Worm (Caenorhabditis elegans): ENCODE measurements around the gene Y75B8A.18.

Y75B8A.18 gene

DNA sequence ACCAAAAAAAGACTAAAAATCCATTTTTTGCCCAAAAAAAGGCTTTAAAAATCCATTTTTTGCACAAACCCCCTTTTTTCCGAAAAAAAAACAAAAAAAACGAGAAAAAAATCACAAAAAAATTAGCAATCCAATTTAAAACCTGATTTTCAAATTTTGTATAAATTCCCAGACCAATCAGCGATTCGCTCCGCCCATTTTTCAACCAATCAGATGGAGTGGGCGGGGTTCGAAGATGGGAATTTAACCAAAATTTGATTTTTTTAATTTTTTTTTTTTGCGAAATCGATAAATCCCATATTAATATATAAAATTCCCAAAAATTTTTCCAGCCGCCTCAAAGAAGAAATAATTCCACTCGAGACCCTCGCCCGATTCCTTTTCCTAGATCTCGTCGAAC lies 4.6 kb downstream of the Y75B8A.18 start:
- TF ChIP-seq med-1 (GFP tag; optimal IDR thresholded peaks at IDR 0.05; ENCODE audit: insufficient read depth), result no peak
- TF ChIP-seq ztf-29 (GFP tag; IDR thresholded peaks at IDR 0.05), result no peak
- no peak for TF ChIP-seq ref-1 (GFP tag; conservative IDR thresholded peaks at IDR 0.05)
- TF ChIP-seq ztf-23 (GFP tag; IDR thresholded peaks at IDR 0.05), result no peak
- TF ChIP-seq klf-2 (GFP tag; conservative IDR thresholded peaks at IDR 0.05), result no peak
- no peak for TF ChIP-seq cog-1 (tag; optimal IDR thresholded peaks at IDR 0.05)
- TF ChIP-seq T22C8.4 (GFP tag; IDR thresholded peaks at IDR 0.05), result no peak
- no peak for TF ChIP-seq flt-1 (GFP tag; IDR thresholded peaks at IDR 0.05)
- TF ChIP-seq tab-1 (GFP tag; IDR thresholded peaks at IDR 0.05), result no peak

DNA sequence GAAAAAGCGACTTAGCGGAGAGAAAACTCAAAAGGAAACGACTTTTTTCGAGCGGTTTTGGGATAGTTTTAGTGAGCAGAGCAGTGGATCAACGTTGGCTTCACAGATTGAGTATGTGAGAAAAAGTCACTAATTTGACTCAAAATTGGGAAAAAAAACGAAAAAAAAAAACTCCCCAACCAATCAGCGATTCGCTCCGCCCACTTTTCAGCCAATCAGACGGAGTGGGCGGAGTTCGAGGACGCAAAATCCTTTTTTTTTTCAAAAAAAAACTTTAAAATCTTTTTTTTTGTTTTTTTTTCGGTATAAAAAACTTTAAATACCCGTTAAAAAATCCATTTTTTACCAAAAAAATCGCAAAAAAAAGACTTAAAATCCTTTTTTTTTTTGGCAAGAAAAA lies 5.2 kb downstream of the Y75B8A.18 start:
- TF ChIP-seq ztf-29 (GFP tag; IDR thresholded peaks at IDR 0.05) (no peak), klf-2 (GFP tag; conservative IDR thresholded peaks at IDR 0.05) (no peak), cog-1 (tag; optimal IDR thresholded peaks at IDR 0.05) (no peak), ref-1 (GFP tag; conservative IDR thresholded peaks at IDR 0.05) (no peak), med-1 (GFP tag; optimal IDR thresholded peaks at IDR 0.05; ENCODE audit: insufficient read depth) (no peak), T22C8.4 (GFP tag; IDR thresholded peaks at IDR 0.05) (no peak), ztf-23 (GFP tag; IDR thresholded peaks at IDR 0.05) (no peak), flt-1 (GFP tag; IDR thresholded peaks at IDR 0.05) (no peak), tab-1 (GFP tag; IDR thresholded peaks at IDR 0.05) (no peak)

DNA sequence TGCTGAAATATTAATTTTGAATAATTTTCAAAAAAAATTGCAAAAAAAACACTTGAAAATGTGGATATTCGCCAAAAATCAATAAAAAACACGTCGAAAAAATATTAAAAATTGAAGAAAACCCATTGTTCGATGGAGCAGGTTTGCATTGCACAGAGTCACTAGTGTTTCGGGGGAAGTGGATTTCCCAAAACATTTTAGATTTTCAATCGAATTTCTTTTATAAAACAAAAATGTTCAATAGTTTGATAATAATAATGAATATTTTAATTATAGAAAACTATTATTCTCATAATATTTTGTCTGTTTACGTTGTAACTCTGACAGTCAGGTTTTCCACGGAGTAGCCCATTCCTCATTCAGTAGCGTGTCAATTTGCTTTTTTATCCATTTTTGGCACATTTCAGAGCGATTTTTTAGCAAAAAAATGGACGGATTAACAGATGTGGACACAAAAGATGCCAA lies 7.4 kb downstream of the Y75B8A.18 start, which contains the start of the genes gex-4 and gphr-1:
Gene gex-4 (minus strand): TSS at position 2 of the 465 bp plus-strand sequence.
Gene gphr-1 (plus strand): TSS at position 415 of the 465 bp plus-strand sequence.
- TF ChIP-seq T22C8.4 (GFP tag; IDR thresholded peaks at IDR 0.05), result peak; percentile 67
- TF ChIP-seq cog-1 (tag; optimal IDR thresholded peaks at IDR 0.05), result peak; percentile 26
- TF ChIP-seq ztf-23 (GFP tag; IDR thresholded peaks at IDR 0.05), result 0 out of 2 replicates have a peak, but pooled peaks have one; percentile 41
- TF ChIP-seq klf-2 (GFP tag; conservative IDR thresholded peaks at IDR 0.05), result no peak
- no peak for TF ChIP-seq med-1 (GFP tag; optimal IDR thresholded peaks at IDR 0.05; ENCODE audit: insufficient read depth)
- TF ChIP-seq ztf-29 (GFP tag; IDR thresholded peaks at IDR 0.05), result no peak
- TF ChIP-seq ref-1 (GFP tag; conservative IDR thresholded peaks at IDR 0.05), result no peak
- no peak for TF ChIP-seq flt-1 (GFP tag; IDR thresholded peaks at IDR 0.05)
- no peak for TF ChIP-seq tab-1 (GFP tag; IDR thresholded peaks at IDR 0.05)

DNA sequence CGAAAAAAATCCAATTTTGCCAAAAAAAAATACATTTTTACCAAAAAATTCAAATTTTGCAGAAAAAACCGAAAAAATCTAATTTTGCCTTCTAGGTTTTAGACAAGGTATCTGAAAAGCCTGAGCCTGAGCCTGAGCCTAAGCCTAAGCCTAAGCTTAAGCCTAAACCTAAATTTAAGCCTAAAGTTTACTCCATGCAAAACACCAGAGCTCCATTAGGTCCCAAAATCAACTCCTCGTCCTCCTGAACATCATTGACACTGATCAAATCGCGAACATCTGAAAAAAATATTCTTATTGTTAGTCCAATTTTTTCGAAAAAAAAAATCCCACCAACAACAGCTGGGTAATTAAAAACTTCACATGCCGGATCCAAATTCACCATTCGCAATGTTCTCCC lies 8.0 kb downstream of the Y75B8A.18 start:
- no peak for TF ChIP-seq flt-1 (GFP tag; IDR thresholded peaks at IDR 0.05)
- TF ChIP-seq ztf-29 (GFP tag; IDR thresholded peaks at IDR 0.05), result peak; percentile 66; the same call in 1 of the 2 replicates
- TF ChIP-seq T22C8.4 (GFP tag; IDR thresholded peaks at IDR 0.05), result no peak
- no peak for TF ChIP-seq cog-1 (tag; optimal IDR thresholded peaks at IDR 0.05)
- no peak for TF ChIP-seq ref-1 (GFP tag; conservative IDR thresholded peaks at IDR 0.05)
- TF ChIP-seq med-1 (GFP tag; optimal IDR thresholded peaks at IDR 0.05; ENCODE audit: insufficient read depth), result no peak

DNA sequence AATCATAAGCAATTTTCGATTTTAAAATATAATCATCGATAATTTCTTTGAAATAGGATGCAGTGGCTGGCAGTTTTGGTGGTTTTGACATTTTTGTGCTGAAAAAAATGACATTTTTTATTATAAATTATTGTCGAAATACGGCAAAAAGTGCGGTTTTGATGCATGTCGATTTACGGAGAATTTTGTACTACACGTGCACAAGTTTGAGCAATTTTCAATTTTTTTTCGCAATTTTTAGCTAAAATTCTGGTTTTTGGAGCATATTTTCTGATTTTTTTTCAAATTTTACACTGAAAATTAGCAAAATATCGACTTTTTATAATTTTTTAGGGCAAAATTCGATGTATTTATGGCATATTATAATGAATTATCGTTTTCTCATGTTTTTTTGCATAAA lies 10.4 kb downstream of the Y75B8A.18 start, which contains the start of gene Y75B8A.13:
Gene Y75B8A.13 (minus strand): TSS at position 101 of the 400 bp plus-strand sequence.
- no peak for TF ChIP-seq cog-1 (tag; optimal IDR thresholded peaks at IDR 0.05)
- TF ChIP-seq ref-1 (GFP tag; conservative IDR thresholded peaks at IDR 0.05), result no peak
- no peak for TF ChIP-seq tab-1 (GFP tag; IDR thresholded peaks at IDR 0.05)
- no peak for TF ChIP-seq flt-1 (GFP tag; IDR thresholded peaks at IDR 0.05)
- no peak for TF ChIP-seq T22C8.4 (GFP tag; IDR thresholded peaks at IDR 0.05)
- no peak for TF ChIP-seq ztf-23 (GFP tag; IDR thresholded peaks at IDR 0.05)
- no peak for TF ChIP-seq ztf-29 (GFP tag; IDR thresholded peaks at IDR 0.05)
- TF ChIP-seq klf-2 (GFP tag; conservative IDR thresholded peaks at IDR 0.05), result no peak
- TF ChIP-seq med-1 (GFP tag; optimal IDR thresholded peaks at IDR 0.05; ENCODE audit: insufficient read depth), result no peak

DNA sequence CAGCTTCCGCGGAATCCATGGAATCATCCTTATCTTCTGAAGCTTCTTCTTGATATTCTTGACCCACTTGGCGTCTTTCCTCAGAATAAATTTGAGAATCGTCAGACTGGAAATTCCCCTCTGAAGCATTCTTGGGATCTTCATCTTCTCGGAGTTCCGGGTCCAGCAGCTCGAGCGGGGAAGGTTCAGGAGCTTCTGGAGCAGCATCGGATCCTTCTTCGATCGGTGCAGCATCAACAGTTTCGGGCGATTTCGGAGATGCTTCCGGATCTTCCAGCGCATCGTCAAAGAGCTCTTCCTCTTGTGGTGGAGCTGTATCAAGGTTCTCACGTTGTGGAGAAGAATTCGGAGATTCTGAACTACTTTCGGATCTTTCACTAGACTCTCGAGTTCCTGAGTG lies 18.5 kb downstream of the Y75B8A.18 start:
- TF ChIP-seq T22C8.4 (GFP tag; IDR thresholded peaks at IDR 0.05) (no peak), flt-1 (GFP tag; IDR thresholded peaks at IDR 0.05) (no peak), ztf-29 (GFP tag; IDR thresholded peaks at IDR 0.05) (no peak), ztf-23 (GFP tag; IDR thresholded peaks at IDR 0.05) (no peak), med-1 (GFP tag; optimal IDR thresholded peaks at IDR 0.05; ENCODE audit: insufficient read depth) (no peak), ref-1 (GFP tag; conservative IDR thresholded peaks at IDR 0.05) (no peak), tab-1 (GFP tag; IDR thresholded peaks at IDR 0.05) (no peak), cog-1 (tag; optimal IDR thresholded peaks at IDR 0.05) (no peak), klf-2 (GFP tag; conservative IDR thresholded peaks at IDR 0.05) (no peak)

DNA sequence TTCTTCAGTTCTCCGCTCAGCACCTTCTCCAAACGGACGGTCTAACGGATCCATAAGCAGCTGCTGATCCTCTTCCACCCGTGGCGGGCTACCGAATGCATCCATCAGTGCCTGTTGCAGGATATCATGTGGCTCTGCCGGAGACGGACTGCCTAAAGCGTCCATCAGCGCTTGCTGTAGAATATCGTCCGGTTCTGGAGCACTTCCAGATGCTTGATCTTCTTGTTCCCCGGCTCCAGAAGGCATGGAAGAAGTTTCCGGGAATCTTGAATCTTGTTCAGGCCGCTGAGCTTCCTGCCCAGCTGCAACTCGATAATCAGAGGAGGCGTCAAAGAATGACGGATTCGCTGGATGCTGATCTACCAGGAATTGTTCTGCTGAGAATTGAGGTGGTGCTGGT lies 20.8 kb downstream of the Y75B8A.18 start:
- no peak for TF ChIP-seq ref-1 (GFP tag; conservative IDR thresholded peaks at IDR 0.05)
- TF ChIP-seq ztf-29 (GFP tag; IDR thresholded peaks at IDR 0.05), result no peak
- 0 out of 2 replicates have a peak, but pooled peaks have one; percentile 13 for TF ChIP-seq tab-1 (GFP tag; IDR thresholded peaks at IDR 0.05)
- TF ChIP-seq ztf-23 (GFP tag; IDR thresholded peaks at IDR 0.05), result no peak
- TF ChIP-seq T22C8.4 (GFP tag; IDR thresholded peaks at IDR 0.05), result no peak

DNA sequence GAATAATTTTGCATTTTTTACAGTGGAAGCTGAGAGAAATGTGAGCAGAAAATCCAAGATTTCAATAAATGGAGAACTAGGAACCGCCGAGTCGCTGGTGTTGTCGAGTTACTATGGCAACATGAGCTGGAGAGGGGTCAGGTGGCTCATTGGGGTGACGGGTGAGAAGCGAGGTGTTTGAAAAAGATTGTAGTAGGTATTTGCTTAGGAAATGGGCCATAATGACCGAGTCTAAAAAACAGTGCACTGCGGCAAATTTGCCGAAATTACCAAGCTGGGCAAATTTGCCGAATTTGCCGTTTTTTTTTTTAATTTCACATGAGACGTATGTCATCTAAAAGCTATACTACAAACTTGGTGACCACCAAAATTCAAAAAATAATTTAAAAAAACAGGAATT lies 23.6 kb downstream of the Y75B8A.18 start, which contains the start of gene osm-12:
Gene osm-12 (minus strand): TSS at position 101 of the 400 bp plus-strand sequence.
- no peak for TF ChIP-seq ref-1 (GFP tag; conservative IDR thresholded peaks at IDR 0.05)
- no peak for TF ChIP-seq flt-1 (GFP tag; IDR thresholded peaks at IDR 0.05)
- TF ChIP-seq med-1 (GFP tag; optimal IDR thresholded peaks at IDR 0.05; ENCODE audit: insufficient read depth), result no peak
- TF ChIP-seq cog-1 (tag; optimal IDR thresholded peaks at IDR 0.05), result no peak
- no peak for TF ChIP-seq tab-1 (GFP tag; IDR thresholded peaks at IDR 0.05)
- TF ChIP-seq klf-2 (GFP tag; conservative IDR thresholded peaks at IDR 0.05), result no peak
- TF ChIP-seq ztf-29 (GFP tag; IDR thresholded peaks at IDR 0.05), result no peak
- no peak for TF ChIP-seq T22C8.4 (GFP tag; IDR thresholded peaks at IDR 0.05)
- TF ChIP-seq ztf-23 (GFP tag; IDR thresholded peaks at IDR 0.05), result no peak

DNA sequence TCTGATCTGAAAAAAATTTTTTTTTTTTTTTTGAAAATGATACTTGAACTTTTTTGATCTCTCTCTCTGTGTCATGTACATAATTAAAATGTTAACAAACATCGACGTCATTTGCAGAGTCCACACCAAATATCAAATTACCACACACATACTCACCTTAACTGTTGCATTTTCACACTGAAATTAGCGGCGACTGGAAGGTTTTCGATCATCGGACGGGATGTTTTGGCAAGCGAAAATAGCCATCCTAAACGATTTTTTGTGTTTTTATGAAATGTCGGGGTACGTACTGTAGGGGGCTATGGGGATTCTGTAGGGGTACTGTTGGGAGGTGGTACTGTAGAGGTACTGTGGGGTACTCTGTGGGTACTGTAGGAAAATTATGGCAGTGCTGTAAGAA lies 27.9 kb downstream of the Y75B8A.18 start:
- TF ChIP-seq cog-1 (tag; optimal IDR thresholded peaks at IDR 0.05), result no peak

DNA sequence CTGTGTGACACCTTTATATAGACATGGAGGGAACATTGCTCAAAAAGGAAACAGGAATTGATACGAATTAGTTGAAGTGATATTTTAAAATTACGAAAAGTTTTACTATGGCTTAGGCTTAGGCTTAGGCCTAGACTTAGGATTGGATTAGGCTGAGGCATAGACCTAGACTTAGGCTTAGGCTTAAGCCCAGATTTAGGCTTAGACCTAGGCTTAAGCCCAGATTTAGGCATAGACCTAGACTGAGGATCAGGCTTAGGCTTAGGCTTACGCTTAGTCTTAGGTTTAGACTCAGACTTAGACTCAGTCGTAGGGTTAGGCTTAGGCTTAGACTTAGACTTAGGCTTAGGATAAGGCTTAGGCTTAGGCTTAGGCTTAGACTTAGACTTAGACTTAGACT lies 30.0 kb downstream of the Y75B8A.18 start:
- TF ChIP-seq flt-1 (GFP tag; IDR thresholded peaks at IDR 0.05), result no peak
- no peak for TF ChIP-seq med-1 (GFP tag; optimal IDR thresholded peaks at IDR 0.05; ENCODE audit: insufficient read depth)
- TF ChIP-seq klf-2 (GFP tag; conservative IDR thresholded peaks at IDR 0.05), result no peak
- no peak for TF ChIP-seq ztf-23 (GFP tag; IDR thresholded peaks at IDR 0.05)
- TF ChIP-seq ref-1 (GFP tag; conservative IDR thresholded peaks at IDR 0.05), result no peak
- TF ChIP-seq cog-1 (tag; optimal IDR thresholded peaks at IDR 0.05), result no peak
- no peak for TF ChIP-seq tab-1 (GFP tag; IDR thresholded peaks at IDR 0.05)
- TF ChIP-seq ztf-29 (GFP tag; IDR thresholded peaks at IDR 0.05), result no peak
- no peak for TF ChIP-seq T22C8.4 (GFP tag; IDR thresholded peaks at IDR 0.05)

Measured in whole organism, midembryonic.